Fruit fly (Drosophila melanogaster): ENCODE results near the gene tal-2A.

- TF ChIP-seq psq (optimal IDR thresholded peaks at IDR 0.05): no peak
- TF ChIP-seq ttk (optimal IDR thresholded peaks at IDR 0.05): no peak
- TF ChIP-seq Myc (optimal IDR thresholded peaks at IDR 0.05): no peak
- no peak for TF ChIP-seq Sin3A (optimal IDR thresholded peaks at IDR 0.05)
These were observed 32.1 kb upstream of the tal-2A start, which contains the start of gene CG9286 for dm6 chr3R:13780769-13781168.
